Worm (Caenorhabditis elegans) whole organism, L3 larva: Measurements from ENCODE around the gene grd-13.

ENCODE experiments used
- R02D3.7 ChIP-seq: fragments of 150-350 bp; optimal IDR thresholded peaks from 2 replicates; lab custom pipeline; 2014; ENCODE audit warnings: missing biosample characterization, missing genetic modification characterization
- ceh-16 ChIP-seq: sonication (generic microtip); optimal IDR thresholded peaks from 2 replicates; lab custom pipeline; 2017; ENCODE audit warnings: missing biosample characterization, missing genetic modification characterization
- ceh-28 ChIP-seq: fragments of 150-350 bp; optimal IDR thresholded peaks from 2 replicates; lab custom pipeline; 2014; ENCODE audit warnings: missing biosample characterization, missing genetic modification reagents, missing genetic modification characterization
- ceh-9 ChIP-seq: sonication (generic microtip); optimal IDR thresholded peaks from 2 replicates; lab custom pipeline; 2018; ENCODE audit warnings: missing biosample characterization, missing genetic modification characterization
- daf-12 ChIP-seq: fragments of 150-350 bp; optimal IDR thresholded peaks from 2 replicates; lab custom pipeline; 2014; ENCODE audit warnings: missing biosample characterization, missing genetic modification reagents, missing genetic modification characterization
- egl-5 ChIP-seq: fragments of 150-350 bp; optimal IDR thresholded peaks from 2 replicates; lab custom pipeline; 2017; ENCODE audit warnings: missing biosample characterization, missing genetic modification reagents, missing genetic modification characterization, inconsistent platforms
- elt-2 ChIP-seq: sonication (generic microtip); optimal IDR thresholded peaks from 2 replicates; lab custom pipeline; 2016; ENCODE audit warnings: missing genetic modification reagents, mild to moderate bottlenecking, missing genetic modification characterization, missing compliant biosample characterization
- elt-3 ChIP-seq, 3 experiments: fragments of 150-350 bp in 1 of 3; sonication (generic microtip) in 2 of 3; optimal IDR thresholded peaks; 2 replicates in 2 of 3; 4 replicates in 1 of 3; lab custom pipeline; 2014 to 2017; ENCODE audit warnings: missing biosample characterization in 3 of 3, missing genetic modification characterization in 3 of 3
- eor-1 ChIP-seq, 2 experiments: fragments of 150-350 bp; optimal IDR thresholded peaks; 2 replicates each; lab custom pipeline; 2014 to 2018; ENCODE audit warnings: missing biosample characterization in 2 of 2, missing genetic modification characterization in 2 of 2
- fkh-2 ChIP-seq: fragments of 150-350 bp; optimal IDR thresholded peaks from 2 replicates; lab custom pipeline; 2014; ENCODE audit warnings: missing biosample characterization, missing genetic modification reagents, missing genetic modification characterization
- fos-1 ChIP-seq: fragments of 150-350 bp; optimal IDR thresholded peaks from 2 replicates; lab custom pipeline; 2014; ENCODE audit warnings: missing biosample characterization, missing genetic modification characterization
- hmg-11 ChIP-seq: sonication (generic microtip); optimal IDR thresholded peaks from 2 replicates; lab custom pipeline; 2016; ENCODE audit warnings: missing genetic modification characterization, missing compliant biosample characterization
- lin-15B ChIP-seq: fragments of 150-350 bp; optimal IDR thresholded peaks from 2 replicates; lab custom pipeline; 2014; ENCODE audit warnings: missing biosample characterization, missing genetic modification characterization
- lin-39 ChIP-seq: fragments of 150-350 bp; optimal IDR thresholded peaks from 2 replicates; lab custom pipeline; 2018; ENCODE audit warnings: missing biosample characterization, missing genetic modification reagents, missing genetic modification characterization
- lsy-12 ChIP-seq: sonication (generic microtip); optimal IDR thresholded peaks from 2 replicates; lab custom pipeline; 2016; ENCODE audit warnings: mild to moderate bottlenecking, missing genetic modification characterization, missing compliant biosample characterization
- mdl-1 ChIP-seq: fragments of 150-350 bp; optimal IDR thresholded peaks from 2 replicates; lab custom pipeline; 2014; ENCODE audit warnings: missing biosample characterization, missing genetic modification characterization
- mml-1 ChIP-seq: fragments of 150-350 bp; sonication (generic microtip); optimal IDR thresholded peaks from 3 replicates; lab custom pipeline; 2014; ENCODE audit warnings: missing biosample characterization, missing genetic modification characterization
- nfya-1 ChIP-seq: sonication (generic microtip); optimal IDR thresholded peaks from 2 replicates; lab custom pipeline; 2017; ENCODE audit warnings: missing genetic modification characterization, mild to moderate bottlenecking, missing compliant biosample characterization, antibody characterized with exemption, moderate library complexity; ENCODE audit not compliant: insufficient read depth
- nhr-23 ChIP-seq: fragments of 150-350 bp; optimal IDR thresholded peaks from 2 replicates; lab custom pipeline; 2014; ENCODE audit warnings: missing biosample characterization, missing genetic modification reagents, missing genetic modification characterization
- nhr-237 ChIP-seq: fragments of 150-350 bp; optimal IDR thresholded peaks from 2 replicates; lab custom pipeline; 2014; ENCODE audit warnings: missing biosample characterization, missing genetic modification characterization
- nhr-25 ChIP-seq: sonication (generic microtip); optimal IDR thresholded peaks from 2 replicates; lab custom pipeline; 2017; ENCODE audit warnings: missing biosample characterization, missing genetic modification characterization
- nhr-28 ChIP-seq: fragments of 150-350 bp; optimal IDR thresholded peaks from 2 replicates; lab custom pipeline; 2014; ENCODE audit warnings: missing biosample characterization, missing genetic modification characterization
- nhr-43 ChIP-seq: sonication (generic microtip); optimal IDR thresholded peaks from 2 replicates; lab custom pipeline; 2016; ENCODE audit warnings: mild to moderate bottlenecking, missing genetic modification characterization, missing compliant biosample characterization; ENCODE audit not compliant: poor library complexity, severe bottlenecking
- nhr-76 ChIP-seq: fragments of 150-350 bp; sonication (generic microtip); optimal IDR thresholded peaks from 5 replicates; lab custom pipeline; 2014; ENCODE audit warnings: missing biosample characterization, missing genetic modification characterization
- nhr-77 ChIP-seq: fragments of 150-350 bp; optimal IDR thresholded peaks from 2 replicates; lab custom pipeline; 2014; ENCODE audit warnings: missing biosample characterization, missing genetic modification characterization
- pha-4 ChIP-seq: fragments of 150-350 bp; optimal IDR thresholded peaks from 2 replicates; lab custom pipeline; 2014; ENCODE audit warnings: missing biosample characterization, missing genetic modification reagents, missing genetic modification characterization
- pqm-1 ChIP-seq: fragments of 150-350 bp; optimal IDR thresholded peaks from 2 replicates; lab custom pipeline; 2017; ENCODE audit warnings: missing biosample characterization, missing genetic modification characterization, inconsistent platforms
- skn-1 ChIP-seq: fragments of 150-350 bp; optimal IDR thresholded peaks from 2 replicates; lab custom pipeline; 2014; ENCODE audit warnings: missing biosample characterization, missing genetic modification characterization
- tbx-2 ChIP-seq: sonication (generic microtip); optimal IDR thresholded peaks from 2 replicates; lab custom pipeline; 2016; ENCODE audit warnings: mild to moderate bottlenecking, missing genetic modification characterization, missing compliant biosample characterization
- unc-39 ChIP-seq: sonication (generic microtip); optimal IDR thresholded peaks from 4 replicates; lab custom pipeline; 2017; ENCODE audit warnings: missing biosample characterization, missing genetic modification characterization
- unc-62 ChIP-seq: fragments of 150-350 bp; sonication (generic microtip); optimal IDR thresholded peaks from 4 replicates; lab custom pipeline; 2014; ENCODE audit warnings: missing biosample characterization, missing genetic modification reagents, missing genetic modification characterization
- zag-1 ChIP-seq: fragments of 150-350 bp; optimal IDR thresholded peaks from 2 replicates; lab custom pipeline; 2014; ENCODE audit warnings: missing biosample characterization, missing genetic modification characterization
- ztf-4 ChIP-seq: fragments of 150-350 bp; optimal IDR thresholded peaks from 2 replicates; lab custom pipeline; 2014; ENCODE audit warnings: missing biosample characterization, missing genetic modification characterization

Gene grd-13

ce11 chrIV:3467128-3467527, 29.0 kb downstream of the grd-13 start, which contains the start of gene F58E2.3:
TSS of gene F58E2.3 (plus strand) at chrIV:3467428.
- TF ChIP-seq nhr-28 (tag; lab: Kevin White, UChicago) (no peak), nhr-23 (tag; lab: Kevin White, UChicago) (no peak), ztf-4 (tag; lab: Kevin White, UChicago) (no peak), zag-1 (tag; lab: Kevin White, UChicago) (no peak), elt-2 (tag; lab: Kevin White, UChicago) (no peak), lin-15B (tag; lab: Kevin White, UChicago) (no peak), elt-3 (tag; optimal IDR thresholded peaks at IDR 0.05; lab: Kevin White, UChicago) (no peak), ceh-28 (tag; lab: Kevin White, UChicago) (no peak), pha-4 (tag; lab: Kevin White, UChicago) (no peak), hmg-11 (no peak), fos-1 (tag; lab: Kevin White, UChicago) (no peak), eor-1 (tag; optimal IDR thresholded peaks at IDR 0.05; lab: Kevin White, UChicago) (no peak), ceh-9 (tag; lab: Kevin White, UChicago) (no peak)

DNA sequence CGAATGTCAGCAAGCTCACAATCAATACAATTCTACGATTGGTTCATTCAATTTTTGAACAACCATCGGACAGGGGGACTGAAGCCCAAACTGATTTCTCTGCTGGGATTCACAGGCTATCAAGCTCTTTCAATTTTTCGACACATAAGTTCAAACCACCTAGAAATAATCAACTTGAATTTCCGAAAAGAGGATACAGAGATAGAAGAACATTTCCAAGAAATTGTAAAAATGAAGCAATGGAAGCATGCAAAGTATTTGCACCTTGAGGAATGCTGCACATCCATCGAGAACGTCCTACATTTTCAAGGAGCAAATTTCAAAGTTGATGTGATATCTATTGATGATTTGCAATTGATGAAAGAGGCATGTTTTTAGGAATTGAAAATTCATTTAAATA, 29.6 kb downstream of the grd-13 start:
- TF ChIP-seq pqm-1 (no peak), nhr-76 (tag; lab: Kevin White, UChicago) (no peak), nhr-237 (tag; lab: Kevin White, UChicago) (no peak), ceh-16 (tag; lab: Kevin White, UChicago) (no peak), tbx-2 (tag; lab: Kevin White, UChicago) (no peak), lsy-12 (no peak), zag-1 (tag; lab: Kevin White, UChicago) (no peak), nhr-43 (tag; lab: Kevin White, UChicago) (no peak), ceh-28 (tag; lab: Kevin White, UChicago) (no peak), fkh-2 (no peak), daf-12 (no peak), lin-15B (tag; lab: Kevin White, UChicago) (no peak), nfya-1 (no peak)

- TF ChIP-seq pha-4 (tag; lab: Kevin White, UChicago) (no peak), ztf-4 (tag; lab: Kevin White, UChicago) (no peak), ceh-9 (tag; lab: Kevin White, UChicago) (no peak), unc-39 (no peak), elt-2 (tag; lab: Kevin White, UChicago) (no peak), mdl-1 (no peak), skn-1 (tag; lab: Kevin White, UChicago) (no peak), eor-1 (tag; optimal IDR thresholded peaks at IDR 0.05; lab: Kevin White, UChicago) (no peak), ceh-28 (tag; lab: Kevin White, UChicago) (no peak), egl-5 (no peak), nhr-23 (tag; lab: Kevin White, UChicago) (no peak), mml-1 (tag; lab: Kevin White, UChicago) (no peak), unc-62 (GFP tag; lab: Kevin White, UChicago) (no peak), nhr-77 (no peak), lin-39 (tag; lab: Kevin White, UChicago) (no peak), ceh-16 (tag; lab: Kevin White, UChicago) (no peak)
- TF ChIP-seq, all 47 proteins: peak for 0
Observed at ce11 chrIV:3469742-3470141, 31.6 kb downstream of the grd-13 start, which contains the start of gene F58E2.2. TSS of gene F58E2.2 (plus strand) at chrIV:3470042.

- no peak for TF ChIP-seq nhr-28 (tag; lab: Kevin White, UChicago)
- TF ChIP-seq fos-1 (tag; lab: Kevin White, UChicago) = no peak
- TF ChIP-seq pqm-1 = no peak
- no peak for TF ChIP-seq elt-3 (tag; optimal IDR thresholded peaks at IDR 0.05; lab: Kevin White, UChicago)
- TF ChIP-seq R02D3.7 = no peak
- no peak for TF ChIP-seq nhr-25 (tag; lab: Kevin White, UChicago)
- TF ChIP-seq unc-62 (GFP tag; lab: Kevin White, UChicago) = no peak
Observed at ce11 chrIV:3477124-3477523, 39.0 kb downstream of the grd-13 start, which contains the start of gene srz-69. TSS of gene srz-69 (minus strand) at chrIV:3477224.

DNA sequence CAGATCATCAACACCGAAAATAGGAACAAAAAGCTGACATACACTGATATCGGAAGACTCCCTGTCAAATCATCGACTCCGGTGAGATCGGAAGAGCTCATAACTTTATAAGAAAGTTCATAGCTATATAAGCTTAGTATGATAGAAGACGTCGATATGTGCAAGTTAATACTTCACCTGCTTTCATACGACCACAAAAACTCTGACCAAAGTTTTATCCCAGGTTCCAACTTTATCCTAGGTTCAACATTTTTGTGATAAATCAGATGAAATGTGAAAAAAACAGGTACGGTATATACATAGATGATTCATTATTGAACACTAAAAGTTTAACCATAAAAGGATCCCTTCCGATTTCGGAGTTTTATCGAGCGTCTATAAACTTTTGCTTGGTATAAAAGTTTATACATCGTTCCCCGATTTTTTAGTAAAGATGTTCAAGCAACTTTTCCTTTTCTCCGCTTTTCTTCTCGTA, 40.8 kb downstream of the grd-13 start, which contains the start of the genes srz-70 and C09G12.5:
Gene srz-70 (minus strand): TSS at position 101 of the 475 bp plus-strand sequence.
Gene C09G12.5 (plus strand): TSS at position 425 of the 475 bp plus-strand sequence.
- no peak for TF ChIP-seq tbx-2 (tag; lab: Kevin White, UChicago)
